Fruit fly (Drosophila melanogaster) whole organism, embryonic: ENCODE results near the gene Nepl21.

Experiments used
- ATbp ChIP-seq: fragments of 200-800 bp; sonication (Bioruptor generic); optimal IDR thresholded peaks from 2 replicates; lab custom pipeline; 2017; ENCODE audit warnings: missing biosample characterization, mild to moderate bottlenecking, missing genetic modification characterization, missing genetic modification reagents
- Antp ChIP-seq: fragments of 200-800 bp; sonication (Bioruptor generic); optimal IDR thresholded peaks from 3 replicates; lab custom pipeline; 2016; ENCODE audit warnings: missing biosample characterization, missing genetic modification characterization
- Asciz ChIP-seq: fragments of 200-800 bp; sonication (Bioruptor generic); optimal IDR thresholded peaks from 2 replicates; lab custom pipeline; 2017; ENCODE audit warnings: missing biosample characterization, mild to moderate bottlenecking, missing genetic modification characterization, missing genetic modification reagents
- CG11247 ChIP-seq: fragments of 200-800 bp; sonication (Bioruptor generic); IDR thresholded peaks from 2 replicates; pipeline ENCODE4 v1.3.6; 2022; ENCODE audit warnings: missing biosample characterization, missing genetic modification characterization
- CG16863 ChIP-seq: fragments of 200-800 bp; sonication (Bioruptor generic); optimal IDR thresholded peaks from 3 replicates; lab custom pipeline; 2016; ENCODE audit warnings: missing biosample characterization, missing genetic modification characterization
- CG17186 ChIP-seq: fragments of 200-800 bp; sonication (Bioruptor generic); optimal IDR thresholded peaks from 3 replicates; lab custom pipeline; 2017; ENCODE audit warnings: missing biosample characterization, missing genetic modification reagents, missing genetic modification characterization
- CG1792 ChIP-seq: fragments of 200-800 bp; sonication (Bioruptor generic); optimal IDR thresholded peaks from 2 replicates; lab custom pipeline; 2016; ENCODE audit warnings: missing biosample characterization, missing genetic modification characterization
- CG18011 ChIP-seq: fragments of 200-800 bp; sonication (Bioruptor generic); optimal IDR thresholded peaks from 2 replicates; lab custom pipeline; 2017; ENCODE audit warnings: missing biosample characterization, missing genetic modification characterization, mild to moderate bottlenecking, moderate library complexity, missing genotype
- CG1832 ChIP-seq: fragments of 200-800 bp; sonication (Bioruptor generic); optimal IDR thresholded peaks from 2 replicates; lab custom pipeline; 2017; ENCODE audit warnings: missing biosample characterization, mild to moderate bottlenecking, missing genetic modification characterization, inconsistent platforms
- CG33213 ChIP-seq: fragments of 200-800 bp; sonication (Bioruptor generic); optimal IDR thresholded peaks from 3 replicates; lab custom pipeline; 2016; ENCODE audit warnings: missing biosample characterization, missing genetic modification characterization
- CG34224 ChIP-seq: fragments of 200-800 bp; sonication (Bioruptor generic); IDR thresholded peaks from 3 replicates; pipeline ENCODE4 v1.3.6; 2022; ENCODE audit warnings: missing biosample characterization, missing genetic modification characterization; ENCODE audit not compliant: partially characterized antibody
- CG42726 ChIP-seq: fragments of 200-800 bp; sonication (Bioruptor generic); IDR thresholded peaks from 2 replicates; pipeline ENCODE4 v1.3.6; 2022; ENCODE audit warnings: missing biosample characterization, missing genetic modification characterization; ENCODE audit not compliant: partially characterized antibody
- CG5245 ChIP-seq: fragments of 200-800 bp; sonication (Bioruptor generic); optimal IDR thresholded peaks from 3 replicates; lab custom pipeline; 2016; ENCODE audit warnings: missing biosample characterization, missing genetic modification characterization
- CG6765 ChIP-seq: fragments of 200-800 bp; sonication (Bioruptor generic); optimal IDR thresholded peaks from 3 replicates; lab custom pipeline; 2017; ENCODE audit warnings: missing biosample characterization, mild to moderate bottlenecking, missing genetic modification characterization
- CG6813 ChIP-seq: fragments of 200-800 bp; sonication (Bioruptor generic); optimal IDR thresholded peaks from 2 replicates; lab custom pipeline; 2017; ENCODE audit warnings: missing biosample characterization, missing genetic modification characterization, mild to moderate bottlenecking, moderate library complexity, missing genetic modification reagents
- CG7357 ChIP-seq: fragments of 200-800 bp; sonication (Bioruptor generic); IDR thresholded peaks from 3 replicates; pipeline ENCODE4 v1.3.6; 2022; ENCODE audit warnings: missing biosample characterization, missing genetic modification characterization
- CG7963 ChIP-seq: fragments of 200-800 bp; sonication (Bioruptor generic); IDR thresholded peaks from 3 replicates; pipeline ENCODE4 v1.3.6; 2022; ENCODE audit warnings: missing biosample characterization, missing genetic modification characterization; ENCODE audit not compliant: partially characterized antibody
- CG9437 ChIP-seq: fragments of 200-800 bp; sonication (Bioruptor generic); optimal IDR thresholded peaks from 2 replicates; lab custom pipeline; 2018; ENCODE audit warnings: missing biosample characterization, mild to moderate bottlenecking, missing genetic modification characterization
- Doc2 ChIP-seq: fragments of 200-800 bp; sonication (Bioruptor generic); IDR thresholded peaks from 2 replicates; pipeline ENCODE4 v1.3.6; 2022; ENCODE audit warnings: missing biosample characterization, missing genetic modification characterization
- E2f1 ChIP-seq: fragments of 200-800 bp; sonication (Bioruptor generic); IDR thresholded peaks from 2 replicates; pipeline ENCODE4 v1.3.6; 2022; ENCODE audit warnings: missing biosample characterization, missing genetic modification characterization
- Gsc ChIP-seq: fragments of 200-800 bp; sonication (Bioruptor generic); IDR thresholded peaks from 2 replicates; pipeline ENCODE4 v1.3.6; 2022; ENCODE audit warnings: missing biosample characterization, missing genetic modification characterization
- Gug ChIP-seq: fragments of 200-800 bp; sonication (Bioruptor generic); IDR thresholded peaks from 4 replicates; pipeline ENCODE4 v1.3.6; 2022; ENCODE audit warnings: missing biosample characterization, missing genetic modification characterization
- MTF-1 ChIP-seq: fragments of 200-800 bp; sonication (Bioruptor generic); optimal IDR thresholded peaks from 2 replicates; lab custom pipeline; 2018; ENCODE audit warnings: missing biosample characterization, mild to moderate bottlenecking, missing genetic modification characterization, borderline replicate concordance
- Mad ChIP-seq: fragments of 200-800 bp; sonication (Bioruptor generic); optimal IDR thresholded peaks from 2 replicates; lab custom pipeline; 2016; ENCODE audit warnings: missing biosample characterization, missing genetic modification characterization
- Meics ChIP-seq: fragments of 200-800 bp; sonication (Bioruptor generic); optimal IDR thresholded peaks from 2 replicates; lab custom pipeline; 2017; ENCODE audit warnings: missing biosample characterization, mild to moderate bottlenecking, missing genetic modification characterization
- Mrtf ChIP-seq: fragments of 200-800 bp; sonication (Bioruptor generic); IDR thresholded peaks from 3 replicates; pipeline ENCODE4 v1.3.6; 2022; ENCODE audit warnings: missing biosample characterization, missing genetic modification characterization
- Optix ChIP-seq: fragments of 200-800 bp; sonication (Bioruptor generic); IDR thresholded peaks from 3 replicates; pipeline ENCODE4 v1.3.6; 2022; ENCODE audit warnings: missing biosample characterization, missing genetic modification characterization
- Six4 ChIP-seq: fragments of 200-800 bp; sonication (Bioruptor generic); optimal IDR thresholded peaks from 2 replicates; lab custom pipeline; 2016; ENCODE audit warnings: missing biosample characterization, missing genetic modification characterization
- Sry-β ChIP-seq: fragments of 200-800 bp; sonication (Bioruptor generic); optimal IDR thresholded peaks from 2 replicates; lab custom pipeline; 2018; ENCODE audit warnings: missing biosample characterization, mild to moderate bottlenecking, missing genetic modification characterization, moderate library complexity
- Vsx1 ChIP-seq: fragments of 200-800 bp; sonication (Bioruptor generic); optimal IDR thresholded peaks from 2 replicates; lab custom pipeline; 2017; ENCODE audit warnings: missing biosample characterization, mild to moderate bottlenecking, missing genetic modification characterization, missing genetic modification reagents
- aop ChIP-seq: fragments of 200-800 bp; sonication (Bioruptor generic); IDR thresholded peaks from 2 replicates; pipeline ENCODE4 v1.3.6; 2022; ENCODE audit warnings: missing biosample characterization, missing genetic modification characterization
- bbx ChIP-seq: fragments of 200-800 bp; sonication (Bioruptor generic); IDR thresholded peaks from 2 replicates; pipeline ENCODE4 v1.3.6; 2022; ENCODE audit warnings: missing biosample characterization, missing genetic modification characterization; ENCODE audit not compliant: partially characterized antibody
- crol ChIP-seq: fragments of 200-800 bp; sonication (Bioruptor generic); IDR thresholded peaks from 2 replicates; pipeline ENCODE4 v1.3.6; 2022; ENCODE audit warnings: missing biosample characterization, missing genetic modification characterization
- gce ChIP-seq: fragments of 200-800 bp; sonication (Bioruptor generic); IDR thresholded peaks from 3 replicates; pipeline ENCODE4 v1.3.6; 2022; ENCODE audit warnings: missing biosample characterization, missing genetic modification characterization
- her ChIP-seq: fragments of 200-800 bp; sonication (Bioruptor generic); optimal IDR thresholded peaks from 2 replicates; lab custom pipeline; 2016; ENCODE audit warnings: missing biosample characterization, missing genetic modification characterization
- hkb ChIP-seq, 2 experiments: fragments of 200-800 bp in 1 of 2; fragments of >200 bp in 1 of 2; sonication (Bioruptor generic) in 1 of 2; IDR thresholded peaks in 1 of 2; optimal IDR thresholded peaks in 1 of 2; 2 replicates each; pipeline versions ENCODE4 v1.3.6 to Lab custom; 2017 to 2022; ENCODE audit warnings: missing biosample characterization in 1 of 2, missing genetic modification characterization in 1 of 2
- ind ChIP-seq: fragments of 200-800 bp; sonication (Bioruptor generic); optimal IDR thresholded peaks from 3 replicates; lab custom pipeline; 2016; ENCODE audit warnings: missing biosample characterization, missing genetic modification characterization
- jing ChIP-seq: fragments of 200-800 bp; sonication (Bioruptor generic); optimal IDR thresholded peaks from 2 replicates; lab custom pipeline; 2018; ENCODE audit warnings: missing biosample characterization, mild to moderate bottlenecking, missing genetic modification characterization
- kni ChIP-seq: fragments of 200-800 bp; sonication (Bioruptor generic); optimal IDR thresholded peaks from 3 replicates; lab custom pipeline; 2017; ENCODE audit warnings: mild to moderate bottlenecking, missing biosample characterization, missing genetic modification reagents, missing genetic modification characterization
- lilli ChIP-seq: fragments of 200-800 bp; sonication (Bioruptor generic); optimal IDR thresholded peaks from 3 replicates; lab custom pipeline; 2016; ENCODE audit warnings: missing biosample characterization, missing genetic modification characterization
- nmo ChIP-seq: fragments of 200-800 bp; sonication (Bioruptor generic); optimal IDR thresholded peaks from 2 replicates; lab custom pipeline; 2018; ENCODE audit warnings: missing biosample characterization, mild to moderate bottlenecking, missing genetic modification characterization, moderate library complexity
- phol ChIP-seq: fragments of 200-800 bp; sonication (Bioruptor generic); optimal IDR thresholded peaks from 3 replicates; lab custom pipeline; 2018; ENCODE audit warnings: missing biosample characterization, mild to moderate bottlenecking, missing genetic modification characterization, moderate library complexity
- pnt ChIP-seq: fragments of 200-800 bp; sonication (Bioruptor generic); optimal IDR thresholded peaks from 3 replicates; lab custom pipeline; 2016; ENCODE audit warnings: missing biosample characterization, missing genetic modification characterization
- psq ChIP-seq: fragments of 200-800 bp; sonication (Bioruptor generic); optimal IDR thresholded peaks from 2 replicates; lab custom pipeline; 2017; ENCODE audit warnings: missing biosample characterization, missing genetic modification characterization
- row ChIP-seq: fragments of 200-800 bp; sonication (Bioruptor generic); IDR thresholded peaks from 3 replicates; pipeline ENCODE4 v1.3.6; 2022; ENCODE audit warnings: missing biosample characterization, missing genetic modification characterization
- schlank ChIP-seq: fragments of 200-800 bp; sonication (Bioruptor generic); optimal IDR thresholded peaks from 2 replicates; lab custom pipeline; 2018; ENCODE audit warnings: missing biosample characterization, mild to moderate bottlenecking, missing genetic modification characterization
- scrt ChIP-seq: fragments of 200-800 bp; sonication (Bioruptor generic); optimal IDR thresholded peaks from 2 replicates; lab custom pipeline; 2018; ENCODE audit warnings: missing biosample characterization, mild to moderate bottlenecking, missing genetic modification characterization, moderate library complexity
- sob ChIP-seq: fragments of 200-800 bp; sonication (Bioruptor generic); IDR thresholded peaks from 2 replicates; pipeline ENCODE4 v1.3.6; 2022; ENCODE audit warnings: missing biosample characterization, missing genetic modification characterization
- stwl ChIP-seq: fragments of 200-800 bp; sonication (Bioruptor generic); optimal IDR thresholded peaks from 3 replicates; lab custom pipeline; 2018; ENCODE audit warnings: missing biosample characterization, mild to moderate bottlenecking, missing genetic modification characterization, moderate library complexity
- vfl ChIP-seq: fragments of 200-800 bp; sonication (Bioruptor generic); optimal IDR thresholded peaks from 2 replicates; lab custom pipeline; 2016; ENCODE audit warnings: missing biosample characterization, missing genetic modification characterization

Nepl21 gene

dm6 chr3R:28911758-28912157, 28.3 kb downstream of the Nepl21 start (continued):
- TF ChIP-seq Mad (peak; percentile 48), CG6813 (GFP tag; lab: Kevin White, UChicago) (peak; percentile 35), sob (peak; percentile 79), CG7357 (GFP tag; lab: Robert Waterston, UW) (peak; percentile 68), Optix (GFP tag; lab: Robert Waterston, UW) (peak; percentile 78), jing (GFP tag; lab: Kevin White, UChicago) (peak; percentile 70), CG18011 (no peak), row (GFP tag; lab: Robert Waterston, UW) (peak; percentile 87), nmo (GFP tag; lab: Kevin White, UChicago) (peak; percentile 83), Six4 (GFP tag; lab: Kevin White, UChicago) (peak; percentile 75), Sry-β (GFP tag; lab: Kevin White, UChicago) (no peak), her (GFP tag; lab: Kevin White, UChicago) (peak; percentile 73), CG1832 (GFP tag; lab: Kevin White, UChicago) (no peak), bbx (GFP tag; lab: Robert Waterston, UW) (no peak), CG16863 (GFP tag; lab: Kevin White, UChicago) (peak; percentile 80), Mrtf (GFP tag; lab: Robert Waterston, UW) (peak; percentile 68), Gsc (GFP tag; lab: Robert Waterston, UW) (peak; percentile 57), CG9437 (GFP tag; lab: Kevin White, UChicago) (peak; percentile 51), MTF-1 (GFP tag; lab: Kevin White, UChicago) (peak; percentile 12), CG17186 (GFP tag; lab: Kevin White, UChicago) (peak; percentile 34), Gug (GFP tag; lab: Robert Waterston, UW) (peak; percentile 83), scrt (no peak), lilli (peak; percentile 78), CG34224 (GFP tag; lab: Robert Waterston, UW) (0 out of 3 replicates have a peak, but pooled peaks have one; percentile 15), stwl (no peak), ind (GFP tag; lab: Kevin White, UChicago) (peak; percentile 75), gce (GFP tag; lab: Robert Waterston, UW) (no peak), CG33213 (no peak), CG42726 (GFP tag; lab: Robert Waterston, UW) (no peak), hkb (optimal IDR thresholded peaks at IDR 0.05; lab: Kevin White, UChicago) (no peak), hkb (GFP tag; IDR thresholded peaks at IDR 0.05; lab: Robert Waterston, UW) (peak; percentile 82), Vsx1 (GFP tag; lab: Kevin White, UChicago) (no peak), CG7963 (GFP tag; lab: Robert Waterston, UW) (0 out of 3 replicates have a peak, but pooled peaks have one; percentile 26), vfl (GFP tag; lab: Kevin White, UChicago) (peak; percentile 61), psq (GFP tag; lab: Kevin White, UChicago) (no peak), pnt (GFP tag; lab: Kevin White, UChicago) (peak; percentile 75), CG11247 (GFP tag; lab: Robert Waterston, UW) (peak; percentile 65), crol (GFP tag; lab: Robert Waterston, UW) (no peak), CG6765 (GFP tag; lab: Kevin White, UChicago) (peak; percentile 5), Antp (GFP tag; lab: Kevin White, UChicago) (peak; percentile 84), Meics (peak; percentile 64), Asciz (GFP tag; lab: Kevin White, UChicago) (peak; percentile 48), Doc2 (GFP tag; lab: Robert Waterston, UW) (no peak), ATbp (GFP tag; lab: Kevin White, UChicago) (peak; percentile 68), schlank (tag; lab: Kevin White, UChicago) (peak; percentile 7), CG1792 (GFP tag; lab: Kevin White, UChicago) (peak; percentile 29), CG5245 (peak; percentile 54), E2f1 (GFP tag; lab: Robert Waterston, UW) (peak; percentile 82), aop (GFP tag; lab: Robert Waterston, UW) (no peak), kni (no peak), phol (tag; lab: Kevin White, UChicago) (no peak)
